Fruit fly (Drosophila melanogaster): ENCODE data around the gene Dim1.
A peak's percentile ranks its signal among the peaks of the same experiment; 100 is the strongest.

Gene Dim1

dm6 chr2L:4417982-4418381 is 14.9 kb downstream of the Dim1 start (continued):
- TF ChIP-seq CkIIα-i1 (GFP tag; IDR thresholded peaks at IDR 0.05), result no peak
- no peak for TF ChIP-seq ken (GFP tag; IDR thresholded peaks at IDR 0.05)
- TF ChIP-seq Side (GFP tag; optimal IDR thresholded peaks at IDR 0.05), result no peak
- no peak for TF ChIP-seq HmgD (GFP tag; optimal IDR thresholded peaks at IDR 0.05)
- TF ChIP-seq crc (GFP tag; optimal IDR thresholded peaks at IDR 0.05), result no peak
- no peak for TF ChIP-seq CG15601 (tag; optimal IDR thresholded peaks at IDR 0.05)
- no peak for TF ChIP-seq en (GFP tag; optimal IDR thresholded peaks at IDR 0.05)
- TF ChIP-seq fd102C (GFP tag; optimal IDR thresholded peaks at IDR 0.05), result no peak
- TF ChIP-seq CG8944 (GFP tag; optimal IDR thresholded peaks at IDR 0.05), result no peak
- TF ChIP-seq Hmx (GFP tag; optimal IDR thresholded peaks at IDR 0.05), result no peak
- no peak for TF ChIP-seq Rx (GFP tag; IDR thresholded peaks at IDR 0.05)
- no peak for TF ChIP-seq zf30C (GFP tag; optimal IDR thresholded peaks at IDR 0.05)
- TF ChIP-seq bcd (GFP tag; optimal IDR thresholded peaks at IDR 0.05), result peak; percentile 19
- no peak for TF ChIP-seq Eip74EF (GFP tag; optimal IDR thresholded peaks at IDR 0.05)
- TF ChIP-seq h (optimal IDR thresholded peaks at IDR 0.05), result no peak
- no peak for TF ChIP-seq chm (GFP tag; IDR thresholded peaks at IDR 0.05)
- TF ChIP-seq dpn (GFP tag; optimal IDR thresholded peaks at IDR 0.05), result peak in 1 of 2 experiments; percentile 4
- TF ChIP-seq HLH4C (GFP tag; IDR thresholded peaks at IDR 0.05; ENCODE audit: partially characterized antibody), result no peak
- no peak for TF ChIP-seq CG17912 (GFP tag; optimal IDR thresholded peaks at IDR 0.05)
- TF ChIP-seq Meics (GFP tag; optimal IDR thresholded peaks at IDR 0.05), result no peak
- no peak for TF ChIP-seq sim (GFP tag; IDR thresholded peaks at IDR 0.05)
- TF ChIP-seq CG8765 (GFP tag; IDR thresholded peaks at IDR 0.05), result no peak
- no peak for TF ChIP-seq rib (GFP tag; IDR thresholded peaks at IDR 0.05)
- no peak for TF ChIP-seq Bteb2 (GFP tag; optimal IDR thresholded peaks at IDR 0.05)
- no peak for TF ChIP-seq CG11456 (GFP tag; IDR thresholded peaks at IDR 0.05)
- no peak for TF ChIP-seq CG1233 (GFP tag; optimal IDR thresholded peaks at IDR 0.05)
- no peak for TF ChIP-seq CG7372 (GFP tag; IDR thresholded peaks at IDR 0.05)
- TF ChIP-seq CG6175 (GFP tag; IDR thresholded peaks at IDR 0.05), result no peak
- TF ChIP-seq CG4328 (GFP tag; optimal IDR thresholded peaks at IDR 0.05), result no peak
- TF ChIP-seq CG5180 (GFP tag; optimal IDR thresholded peaks at IDR 0.05), result no peak
- peak; percentile 42; the same call in 1 of the 2 replicates for TF ChIP-seq CG14441 (GFP tag; IDR thresholded peaks at IDR 0.05)
- no peak; the same call in 1 of the 2 replicates for TF ChIP-seq CG32772 (GFP tag; IDR thresholded peaks at IDR 0.05)
- TF ChIP-seq C15 (GFP tag; IDR thresholded peaks at IDR 0.05), result 0 out of 3 replicates have a peak, but pooled peaks have one; percentile 31
- TF ChIP-seq pnt (GFP tag; optimal IDR thresholded peaks at IDR 0.05), result no peak
- no peak for TF ChIP-seq Fer1 (GFP tag; optimal IDR thresholded peaks at IDR 0.05)
- no peak for TF ChIP-seq CG12659 (GFP tag; optimal IDR thresholded peaks at IDR 0.05)
- no peak for TF ChIP-seq seq (GFP tag; IDR thresholded peaks at IDR 0.05)
- no peak for TF ChIP-seq CG30403 (GFP tag; optimal IDR thresholded peaks at IDR 0.05)
- TF ChIP-seq sd (tag; optimal IDR thresholded peaks at IDR 0.05), result no peak
- no peak for TF ChIP-seq CG11723 (GFP tag; optimal IDR thresholded peaks at IDR 0.05)
- TF ChIP-seq Doc3 (GFP tag; IDR thresholded peaks at IDR 0.05; ENCODE audit: partially characterized antibody), result no peak
- TF ChIP-seq CG34376 (GFP tag; optimal IDR thresholded peaks at IDR 0.05), result no peak
- TF ChIP-seq CG18476 (GFP tag; optimal IDR thresholded peaks at IDR 0.05), result no peak
- no peak for TF ChIP-seq Ravus (GFP tag; IDR thresholded peaks at IDR 0.05)
- TF ChIP-seq toy (GFP tag; IDR thresholded peaks at IDR 0.05), result no peak
- TF ChIP-seq sima (GFP tag; optimal IDR thresholded peaks at IDR 0.05), result no peak
- no peak for TF ChIP-seq gce (GFP tag; IDR thresholded peaks at IDR 0.05)
- peak; percentile 18 for TF ChIP-seq dmrt99B (tag; optimal IDR thresholded peaks at IDR 0.05)
- TF ChIP-seq CG33557 (GFP tag; optimal IDR thresholded peaks at IDR 0.05), result no peak
- no peak for TF ChIP-seq Atf3 (GFP tag; optimal IDR thresholded peaks at IDR 0.05)
- no peak for TF ChIP-seq E2f1 (GFP tag; IDR thresholded peaks at IDR 0.05)
- TF ChIP-seq CG33213 (GFP tag; optimal IDR thresholded peaks at IDR 0.05), result no peak
- TF ChIP-seq CG4730 (GFP tag; IDR thresholded peaks at IDR 0.05), result no peak

All from whole organism, embryonic.